Worm (Caenorhabditis elegans): ENCODE measurements around the gene srw-86.

The srw-86 gene

DNA sequence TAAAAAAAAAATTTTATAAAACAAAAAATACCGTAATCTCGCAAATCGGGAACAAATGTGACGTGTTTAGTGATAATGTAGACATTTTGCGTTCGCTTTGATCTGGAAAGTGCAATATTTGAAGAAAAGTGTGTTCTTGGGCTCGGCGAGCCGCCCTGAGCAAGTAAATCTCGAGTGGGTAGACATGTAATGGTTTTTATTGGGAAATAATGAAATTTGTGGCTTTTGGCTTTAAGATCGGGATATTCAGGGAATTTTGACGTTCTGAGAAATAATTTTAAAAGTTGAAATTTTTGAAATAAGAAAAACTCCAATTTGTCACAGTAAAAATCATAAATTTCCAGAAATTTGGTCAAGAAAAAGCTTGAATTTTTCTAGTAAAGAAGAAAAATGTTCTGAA is 38.0 kb downstream of the srw-86 start, which contains the start of gene C14B4.2:
Gene C14B4.2, minus strand, starts transcription at position 101 of the 400 bp plus-strand sequence.
- no peak for TF ChIP-seq unc-62 (GFP tag; optimal IDR thresholded peaks at IDR 0.05)

DNA sequence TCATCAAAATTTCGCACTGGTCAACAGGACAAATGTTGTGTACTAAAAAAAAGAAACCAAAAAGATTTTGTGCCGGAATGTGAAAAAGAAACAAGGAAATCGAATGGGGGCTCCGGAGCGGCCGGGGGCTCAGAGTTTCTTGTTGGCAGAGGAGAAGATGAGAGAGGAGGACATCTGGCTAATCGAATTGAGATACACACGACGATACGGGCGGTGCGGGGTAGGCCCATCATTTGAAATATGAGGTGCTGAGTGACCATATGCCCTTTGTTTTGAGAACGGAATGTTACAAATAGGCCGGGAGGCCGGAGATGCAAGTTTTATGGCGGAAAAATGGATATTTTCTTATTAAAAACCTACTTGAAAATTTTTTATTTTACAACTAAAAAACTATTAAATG is 42.5 kb downstream of the srw-86 start:
- no peak for TF ChIP-seq unc-62 (GFP tag; optimal IDR thresholded peaks at IDR 0.05)

DNA sequence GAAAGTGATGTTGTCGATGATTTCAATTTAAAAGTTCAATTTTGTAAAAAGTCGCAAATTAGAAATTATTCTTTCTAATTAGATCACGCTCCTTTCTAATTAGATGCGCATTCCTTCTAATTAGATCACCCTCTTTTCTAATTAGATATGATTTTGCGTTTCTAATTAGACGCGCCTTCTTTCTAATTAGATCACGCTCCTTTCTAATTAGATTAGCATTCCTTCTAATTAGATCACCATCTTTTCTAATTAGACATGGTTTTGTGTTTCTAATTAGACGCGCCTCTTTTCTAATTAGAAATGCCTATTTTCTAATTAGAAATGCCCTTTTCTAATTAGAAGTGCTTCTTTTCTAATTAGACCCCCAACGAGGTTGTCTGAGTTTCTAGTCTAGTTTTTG is 43.8 kb downstream of the srw-86 start:
- no peak for TF ChIP-seq unc-62 (GFP tag; optimal IDR thresholded peaks at IDR 0.05)

DNA sequence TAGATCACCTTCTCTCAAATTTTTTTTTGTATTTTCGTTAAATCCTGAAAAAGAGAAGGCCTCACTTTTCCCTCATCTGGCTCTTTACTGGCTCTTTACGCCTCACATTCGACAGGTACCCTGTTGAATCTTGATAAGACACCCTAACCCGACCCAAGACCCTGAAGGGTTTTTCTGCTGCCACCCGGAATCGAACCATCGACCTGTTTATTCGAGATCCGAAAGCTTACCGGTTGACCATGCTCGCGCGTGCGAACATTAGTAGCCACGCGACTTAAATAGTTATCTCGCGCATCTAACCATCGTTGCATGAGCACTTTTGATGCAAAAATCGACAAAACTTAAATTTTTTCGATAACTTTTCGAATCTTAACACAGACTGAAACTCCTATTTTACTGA is 45.3 kb downstream of the srw-86 start:
- no peak for TF ChIP-seq unc-62 (GFP tag; optimal IDR thresholded peaks at IDR 0.05)

DNA sequence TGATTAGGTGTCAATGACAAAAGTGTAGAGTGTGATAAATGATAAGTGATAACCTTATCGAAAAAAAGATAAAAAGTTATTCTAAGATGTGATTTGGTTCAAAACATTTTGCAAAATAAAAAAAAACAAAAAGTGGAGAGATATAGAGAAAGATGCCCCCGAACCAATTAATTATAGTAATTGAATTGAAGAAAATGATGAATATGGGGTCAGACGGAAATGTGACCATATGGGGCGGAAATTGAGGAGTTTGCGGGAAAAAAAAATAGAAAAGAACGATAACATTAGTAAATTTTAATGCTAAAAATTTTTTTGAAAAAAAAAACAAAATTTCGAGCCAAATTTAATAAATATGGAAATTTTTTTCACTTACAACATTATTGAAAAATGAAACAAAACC is 46.0 kb downstream of the srw-86 start:
- no peak for TF ChIP-seq unc-62 (GFP tag; optimal IDR thresholded peaks at IDR 0.05)

DNA sequence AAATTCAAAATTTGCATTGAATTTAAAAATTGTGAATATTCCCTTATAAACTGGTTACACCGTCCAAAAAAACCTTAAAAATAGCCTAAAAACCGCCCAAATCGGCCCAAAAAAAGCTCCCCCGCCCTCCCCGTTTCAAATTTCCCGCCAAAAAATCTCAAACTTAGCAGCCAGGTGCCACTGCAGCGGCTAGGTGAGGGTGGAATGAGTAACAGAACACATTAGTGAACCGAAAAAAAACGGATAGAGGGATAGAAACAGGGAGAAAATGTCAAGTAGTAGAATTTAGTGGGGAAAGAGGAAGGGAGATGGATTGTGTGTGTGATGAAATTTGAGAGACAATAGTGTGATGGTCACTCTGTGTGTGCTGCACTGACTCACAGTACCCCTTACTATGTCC is 48.6 kb downstream of the srw-86 start:
- TF ChIP-seq unc-62 (GFP tag; optimal IDR thresholded peaks at IDR 0.05) = no peak
